Worm (Caenorhabditis elegans) whole organism, L4/young adult: Measurements from ENCODE around the gene nfu-1.

Experiments
- dao-5 ChIP-seq: sonication (generic microtip); optimal IDR thresholded peaks from 2 replicates; lab custom pipeline; 2016; ENCODE audit warnings: missing genotype, missing genetic modification characterization, moderate library complexity, missing compliant biosample characterization
- him-1 ChIP-seq: sonication (generic microtip); optimal IDR thresholded peaks from 2 replicates; lab custom pipeline; 2016; ENCODE audit warnings: missing genotype, missing genetic modification reagents, missing genetic modification characterization, missing compliant biosample characterization

ce11 chrIV:10425129-10425528 lies 37.9 kb downstream of the nfu-1 start:
- no peak for TF ChIP-seq dao-5 (tag; lab: Kevin White, UChicago)
- TF ChIP-seq him-1 (tag; lab: Kevin White, UChicago), result no peak
